Fruit fly (Drosophila melanogaster) S2 (cell line): ENCODE measurements around the gene Tbc1d8-9.

Source experiments
- CG8478 ChIP-seq: fragments of >200 bp; optimal IDR thresholded peaks from 2 replicates; lab custom pipeline; 2018
- CTCF ChIP-seq, 2 experiments: fragments of >200 bp; optimal IDR thresholded peaks; 2 replicates each; lab custom pipeline; 2018

- TF ChIP-seq CTCF (optimal IDR thresholded peaks at IDR 0.05; lab: Kevin White, UChicago) (no peak), CG8478 (lab: Kevin White, UChicago) (no peak)
Measured at dm6 chr3L:21300280-21300679, 43.2 kb downstream of the Tbc1d8-9 start, which contains the start of gene Cpr78Cc.
